Worm (Caenorhabditis elegans) whole organism, young adult: ENCODE data around the gene gid-7.

Experiments used
- Y53G8AR.9 ChIP-seq: fragments of 200-800 bp; sonication (Bioruptor generic); conservative IDR thresholded peaks from 2 replicates; pipeline ENCODE4 v1.3.6; 2022; ENCODE audit warnings: missing genetic modification reagents, missing genetic modification characterization, missing compliant biosample characterization
- athp-1 ChIP-seq: sonication (generic microtip); optimal IDR thresholded peaks from 2 replicates; lab custom pipeline; 2017; ENCODE audit warnings: mild to moderate bottlenecking, missing genetic modification characterization, missing compliant biosample characterization
- hmg-20 ChIP-seq: fragments of 200-800 bp; sonication (Bioruptor generic); IDR thresholded peaks from 2 replicates; pipeline ENCODE4 v1.3.6; 2022; ENCODE audit warnings: missing genetic modification reagents, missing genetic modification characterization, missing compliant biosample characterization
- nfyb-1 ChIP-seq: fragments of 200-800 bp; sonication (Bioruptor generic); IDR thresholded peaks from 2 replicates; pipeline ENCODE4 v1.3.6; 2022; ENCODE audit warnings: missing genetic modification reagents, missing genetic modification characterization, missing compliant biosample characterization
- nhr-80 ChIP-seq: sonication (generic microtip); optimal IDR thresholded peaks from 2 replicates; lab custom pipeline; 2016; ENCODE audit warnings: missing genetic modification characterization, missing compliant biosample characterization
- pha-4 ChIP-seq: fragments of 150-350 bp; sonication (generic microtip); optimal IDR thresholded peaks from 2 replicates; lab custom pipeline; 2014; ENCODE audit warnings: missing biosample characterization, missing genetic modification reagents, missing genetic modification characterization
- sdz-38 ChIP-seq: sonication (generic microtip); optimal IDR thresholded peaks from 2 replicates; lab custom pipeline; 2016; ENCODE audit warnings: missing genotype, missing genetic modification characterization, missing compliant biosample characterization
- snpc-1.3 ChIP-seq: sonication (generic microtip); optimal IDR thresholded peaks from 2 replicates; lab custom pipeline; 2017; ENCODE audit warnings: missing genetic modification characterization, mild to moderate bottlenecking, missing compliant biosample characterization, antibody characterized with exemption, moderate library complexity, missing genotype, missing genetic modification reagents; ENCODE audit not compliant: insufficient read depth
- unc-62 ChIP-seq: fragments of 150-350 bp; optimal IDR thresholded peaks from 2 replicates; lab custom pipeline; 2014; ENCODE audit warnings: missing biosample characterization, missing genetic modification reagents, missing genetic modification characterization

ce11 chrV:3803343-3803742 lies 46.5 kb upstream of the gid-7 start, which contains the start of gene cyp-33C8:
- TF ChIP-seq nhr-80 (tag; lab: Kevin White, UChicago) (peak; percentile 31), Y53G8AR.9 (GFP tag; lab: Robert Waterston, UW) (no peak), hmg-20 (no peak), unc-62 (GFP tag; lab: Kevin White, UChicago) (no peak), sdz-38 (tag; lab: Kevin White, UChicago) (no peak), snpc-1.3 (no peak), pha-4 (tag; lab: Kevin White, UChicago) (no peak), athp-1 (tag; lab: Kevin White, UChicago) (no peak), nfyb-1 (GFP tag; lab: Robert Waterston, UW) (no peak)
